Worm (Caenorhabditis elegans): ENCODE measurements around the gene Y94H6A.5.
A peak's percentile ranks its signal among the peaks of the same experiment; 100 is the strongest.

Gene Y94H6A.5

ce11 chrIV:2664901-2665201, 38.9 kb downstream of the Y94H6A.5 start:
- TF ChIP-seq efl-1 (optimal IDR thresholded peaks at IDR 0.05) = no peak
- TF ChIP-seq efl-1 (GFP tag; optimal IDR thresholded peaks at IDR 0.05 in 1 of 2) = peak in 1 of 2 experiments; percentile 58
- TF ChIP-seq aha-1 (tag; optimal IDR thresholded peaks at IDR 0.05) = no peak

ce11 chrIV:2663953-2664900, 39.5 kb downstream of the Y94H6A.5 start, which contains the start of gene Y69A2AR.31:
Y69A2AR.31 (minus strand) TSS chrIV:2664003.
- no peak for TF ChIP-seq unc-62 (GFP tag; optimal IDR thresholded peaks at IDR 0.05)
- TF ChIP-seq F16B12.6 (tag; optimal IDR thresholded peaks at IDR 0.05) = no peak
- peak; percentile 15 for TF ChIP-seq unc-86 (tag; optimal IDR thresholded peaks at IDR 0.05)
- TF ChIP-seq skn-1 (tag; optimal IDR thresholded peaks at IDR 0.05) = no peak
- no peak for TF ChIP-seq hlh-4 (tag; optimal IDR thresholded peaks at IDR 0.05)
- no peak for TF ChIP-seq lin-39 (tag; optimal IDR thresholded peaks at IDR 0.05)
- no peak for TF ChIP-seq C04F5.9 (tag; optimal IDR thresholded peaks at IDR 0.05)
- TF ChIP-seq snu-23 (GFP tag; optimal IDR thresholded peaks at IDR 0.05) = no peak
- no peak for TF ChIP-seq lin-15B (tag; optimal IDR thresholded peaks at IDR 0.05)
- no peak for TF ChIP-seq nhr-84 (tag; optimal IDR thresholded peaks at IDR 0.05)
- TF ChIP-seq fkh-8 (tag; optimal IDR thresholded peaks at IDR 0.05) = peak; percentile 6
- no peak for TF ChIP-seq tbx-2 (tag; optimal IDR thresholded peaks at IDR 0.05)
- no peak for TF ChIP-seq efl-3 (GFP tag; optimal IDR thresholded peaks at IDR 0.05)
- TF ChIP-seq ceh-63 (GFP tag; optimal IDR thresholded peaks at IDR 0.05) = no peak
- peak; percentile 6 to 20 for TF ChIP-seq efl-1 (optimal IDR thresholded peaks at IDR 0.05)
- peak; percentile 3 to 88 for TF ChIP-seq efl-1 (GFP tag; optimal IDR thresholded peaks at IDR 0.05 in 1 of 2)
- TF ChIP-seq ceh-8 (GFP tag; optimal IDR thresholded peaks at IDR 0.05) = no peak
- no peak for TF ChIP-seq mdl-1 (tag; optimal IDR thresholded peaks at IDR 0.05)
- TF ChIP-seq mef-2 (tag; optimal IDR thresholded peaks at IDR 0.05) = no peak
- TF ChIP-seq mep-1 (tag; optimal IDR thresholded peaks at IDR 0.05) = no peak
- no peak for TF ChIP-seq pag-3 (tag; optimal IDR thresholded peaks at IDR 0.05; ENCODE audit: borderline replicate concordance, insufficient read depth)
- no peak for TF ChIP-seq lin-13 (GFP tag; optimal IDR thresholded peaks at IDR 0.05)
- TF ChIP-seq tlp-1 (tag; optimal IDR thresholded peaks at IDR 0.05) = no peak
- TF ChIP-seq nhr-85 (tag) = peak; percentile 15
- TF ChIP-seq zag-1 (tag; optimal IDR thresholded peaks at IDR 0.05) = no peak
- TF ChIP-seq dsc-1 (tag; optimal IDR thresholded peaks at IDR 0.05) = peak; percentile 57
- TF ChIP-seq aha-1 (tag; optimal IDR thresholded peaks at IDR 0.05) = no peak
- TF ChIP-seq Y116A8C.19 (tag; optimal IDR thresholded peaks at IDR 0.05; ENCODE audit: borderline replicate concordance) = no peak
- no peak for TF ChIP-seq sptf-1 (tag; optimal IDR thresholded peaks at IDR 0.05)
- TF ChIP-seq nhr-28 (tag; optimal IDR thresholded peaks at IDR 0.05) = no peak
- no peak for TF ChIP-seq fkh-4 (tag; optimal IDR thresholded peaks at IDR 0.05; ENCODE audit: borderline replicate concordance)
- TF ChIP-seq C34B4.2 (tag; optimal IDR thresholded peaks at IDR 0.05) = no peak
- no peak for TF ChIP-seq fos-1 (tag; optimal IDR thresholded peaks at IDR 0.05)
- no peak for TF ChIP-seq sup-37 (GFP tag; optimal IDR thresholded peaks at IDR 0.05)
- TF ChIP-seq hpl-2 (GFP tag; optimal IDR thresholded peaks at IDR 0.05) = no peak
- no peak for TF ChIP-seq ztf-4 (tag; optimal IDR thresholded peaks at IDR 0.05)
- peak; percentile 31 to 55 for TF ChIP-seq lsy-2 (tag; optimal IDR thresholded peaks at IDR 0.05)
- no peak for TF ChIP-seq nhr-11 (tag; optimal IDR thresholded peaks at IDR 0.05)
- no peak for TF ChIP-seq lir-3 (tag; optimal IDR thresholded peaks at IDR 0.05; ENCODE audit: poor library complexity)
- TF ChIP-seq grh-1 (GFP tag; IDR thresholded peaks at IDR 0.05) = no peak
- TF ChIP-seq dpl-1 (GFP tag; optimal IDR thresholded peaks at IDR 0.05) = peak in 2 of 3 experiments; percentile 9 to 25
- no peak for TF ChIP-seq unc-130 (tag; optimal IDR thresholded peaks at IDR 0.05)
- TF ChIP-seq vab-15 (tag; optimal IDR thresholded peaks at IDR 0.05) = no peak
- peak; percentile 83 for TF ChIP-seq lin-14 (GFP tag; optimal IDR thresholded peaks at IDR 0.05)
- no peak for TF ChIP-seq ets-5 (GFP tag; IDR thresholded peaks at IDR 0.05)
- TF ChIP-seq nhr-47 (tag; optimal IDR thresholded peaks at IDR 0.05) = peak; percentile 40
- TF ChIP-seq irx-1 (tag; optimal IDR thresholded peaks at IDR 0.05) = no peak
- no peak for TF ChIP-seq pax-3 (tag; optimal IDR thresholded peaks at IDR 0.05)
- TF ChIP-seq nhr-19 (GFP tag; conservative IDR thresholded peaks at IDR 0.05) = no peak
- no peak for TF ChIP-seq ces-1 (GFP tag; optimal IDR thresholded peaks at IDR 0.05)

All from whole organism, L1 larva.